Worm (Caenorhabditis elegans) whole organism, L2 larva: ENCODE results near the gene ptc-3.

Experiments
- ceh-82 ChIP-seq: fragments of 150-350 bp; optimal IDR thresholded peaks from 2 replicates; lab custom pipeline; 2014; ENCODE audit warnings: missing biosample characterization, missing genetic modification characterization
- elt-3 ChIP-seq: sonication (generic microtip); optimal IDR thresholded peaks from 2 replicates; lab custom pipeline; 2017; ENCODE audit warnings: missing biosample characterization, missing genetic modification characterization
- mab-5 ChIP-seq: fragments of 150-350 bp; optimal IDR thresholded peaks from 2 replicates; lab custom pipeline; 2014; ENCODE audit warnings: missing biosample characterization, missing genetic modification characterization
- mbf-1 ChIP-seq: sonication (generic microtip); optimal IDR thresholded peaks from 2 replicates; lab custom pipeline; 2017; ENCODE audit warnings: missing biosample characterization, missing genetic modification characterization
- nhr-11 ChIP-seq: fragments of 150-350 bp; optimal IDR thresholded peaks from 2 replicates; lab custom pipeline; 2014; ENCODE audit warnings: missing biosample characterization, missing genetic modification characterization
- nhr-12 ChIP-seq: fragments of 150-350 bp; optimal IDR thresholded peaks from 2 replicates; lab custom pipeline; 2014; ENCODE audit warnings: missing biosample characterization, missing genetic modification characterization
- nhr-25 ChIP-seq: fragments of 150-350 bp; sonication (generic microtip); optimal IDR thresholded peaks from 3 replicates; lab custom pipeline; 2014; ENCODE audit warnings: missing biosample characterization, missing genetic modification characterization

ce11 chrII:2858851-2859250, 6.5 kb upstream of the ptc-3 start:
- TF ChIP-seq ceh-82 (tag; lab: Kevin White, UChicago), result no peak
- TF ChIP-seq elt-3, result no peak
- TF ChIP-seq mbf-1 (tag; lab: Kevin White, UChicago), result no peak
- no peak for TF ChIP-seq nhr-11
- no peak for TF ChIP-seq mab-5 (tag; lab: Kevin White, UChicago)
- TF ChIP-seq nhr-25 (tag; lab: Kevin White, UChicago), result no peak
- no peak for TF ChIP-seq nhr-12
